Worm (Caenorhabditis elegans) whole organism, L1 larva: ENCODE data around the gene srg-31.

Experiments
- C16A3.4 ChIP-seq: fragments of 150-350 bp; optimal IDR thresholded peaks from 2 replicates; lab custom pipeline; 2014; ENCODE audit warnings: missing biosample characterization, missing genetic modification characterization
- F16B12.6 ChIP-seq: fragments of 150-350 bp; optimal IDR thresholded peaks from 2 replicates; lab custom pipeline; 2014; ENCODE audit warnings: missing biosample characterization, missing genetic modification characterization
- Y116A8C.19 ChIP-seq: sonication (generic microtip); optimal IDR thresholded peaks from 2 replicates; lab custom pipeline; 2016; ENCODE audit warnings: missing compliant biosample characterization, missing genetic modification characterization, borderline replicate concordance
- ama-1 ChIP-seq: fragments of 150-350 bp; optimal IDR thresholded peaks from 2 replicates; lab custom pipeline; 2014
- ceh-8 ChIP-seq: fragments of 200-800 bp; sonication (Bioruptor generic); optimal IDR thresholded peaks from 2 replicates; lab custom pipeline; 2018; ENCODE audit warnings: mild to moderate bottlenecking, missing genetic modification characterization, moderate library complexity, missing compliant biosample characterization
- ceh-82 ChIP-seq, 3 experiments: fragments of 150-350 bp in 1 of 3; sonication (generic microtip) in 2 of 3; optimal IDR thresholded peaks; 2 replicates each; lab custom pipeline; 2014 to 2017; ENCODE audit warnings: missing biosample characterization in 3 of 3, missing genetic modification characterization in 3 of 3
- dpl-1 ChIP-seq, 3 experiments: fragments of 150-350 bp in 2 of 3; sonication (generic microtip) in 1 of 3; optimal IDR thresholded peaks; 2 replicates each; lab custom pipeline; 2014 to 2017; ENCODE audit warnings: missing biosample characterization in 3 of 3, missing genetic modification characterization in 3 of 3, missing genetic modification reagents in 3 of 3
- efl-1 ChIP-seq, 4 experiments: fragments of 150-350 bp; optimal IDR thresholded peaks in 3 of 4; peaks in 1 of 4; 1 replicate in 1 of 4; 2 replicates in 3 of 4; lab custom pipeline; 2014; ENCODE audit warnings: missing biosample characterization in 2 of 4, missing genetic modification characterization in 2 of 4, missing genetic modification reagents in 2 of 4
- efl-3 ChIP-seq: fragments of 200-800 bp; sonication (Bioruptor generic); optimal IDR thresholded peaks from 2 replicates; lab custom pipeline; 2018; ENCODE audit warnings: mild to moderate bottlenecking, missing genetic modification characterization, missing compliant biosample characterization
- egl-13 ChIP-seq: sonication (generic microtip); optimal IDR thresholded peaks from 2 replicates; lab custom pipeline; 2016; ENCODE audit warnings: missing genotype, missing genetic modification reagents, missing genetic modification characterization, missing compliant biosample characterization
- elt-3 ChIP-seq, 6 experiments: fragments of 150-350 bp in 1 of 6; sonication (generic microtip); optimal IDR thresholded peaks; 2 replicates each; lab custom pipeline; 2017 to 2018; ENCODE audit warnings: missing biosample characterization in 6 of 6, missing genetic modification characterization in 6 of 6, inconsistent platforms in 1 of 6
- fkh-10 ChIP-seq: sonication (generic microtip); optimal IDR thresholded peaks from 2 replicates; lab custom pipeline; 2017; ENCODE audit warnings: missing biosample characterization, missing genetic modification reagents, missing genetic modification characterization
- irx-1 ChIP-seq: sonication (generic microtip); optimal IDR thresholded peaks from 2 replicates; lab custom pipeline; 2016; ENCODE audit warnings: missing genetic modification characterization, missing compliant biosample characterization
- lin-15B ChIP-seq: fragments of 150-350 bp; sonication (generic microtip); optimal IDR thresholded peaks from 3 replicates; lab custom pipeline; 2014; ENCODE audit warnings: missing biosample characterization, missing genetic modification characterization
- lin-35 ChIP-seq, 2 experiments: fragments of 150-350 bp; optimal IDR thresholded peaks; 2 replicates each; lab custom pipeline; 2014; ENCODE audit warnings: missing biosample characterization in 2 of 2, missing genetic modification characterization in 2 of 2, missing genetic modification reagents in 2 of 2
- lsy-2 ChIP-seq, 2 experiments: fragments of 150-350 bp; optimal IDR thresholded peaks; 2 replicates each; lab custom pipeline; 2014; ENCODE audit warnings: missing biosample characterization in 2 of 2, missing genetic modification characterization in 2 of 2
- nhr-11 ChIP-seq: fragments of 150-350 bp; optimal IDR thresholded peaks from 2 replicates; lab custom pipeline; 2014; ENCODE audit warnings: missing biosample characterization, missing genetic modification characterization
- nhr-12 ChIP-seq: sonication (generic microtip); optimal IDR thresholded peaks from 2 replicates; lab custom pipeline; 2017; ENCODE audit warnings: missing biosample characterization, missing genetic modification characterization
- nhr-237 ChIP-seq: fragments of 150-350 bp; optimal IDR thresholded peaks from 2 replicates; lab custom pipeline; 2014; ENCODE audit warnings: missing biosample characterization, missing genetic modification characterization
- nhr-47 ChIP-seq: sonication (generic microtip); optimal IDR thresholded peaks from 2 replicates; lab custom pipeline; 2016; ENCODE audit warnings: mild to moderate bottlenecking, missing genetic modification characterization, moderate library complexity, missing compliant biosample characterization
- nhr-71 ChIP-seq: sonication (generic microtip); optimal IDR thresholded peaks from 2 replicates; lab custom pipeline; 2016; ENCODE audit warnings: mild to moderate bottlenecking, missing genetic modification characterization, moderate library complexity, missing compliant biosample characterization
- nhr-77 ChIP-seq: fragments of 150-350 bp; optimal IDR thresholded peaks from 2 replicates; lab custom pipeline; 2014; ENCODE audit warnings: missing biosample characterization, missing genetic modification characterization
- nhr-85 ChIP-seq: sonication (generic microtip); peaks from one replicate; lab custom pipeline; 2016; ENCODE audit warnings: missing genetic modification characterization, inconsistent platforms, missing compliant biosample characterization
- pag-3 ChIP-seq: sonication (generic microtip); optimal IDR thresholded peaks from 2 replicates; lab custom pipeline; 2017; ENCODE audit warnings: missing genetic modification characterization, mild to moderate bottlenecking, missing compliant biosample characterization, antibody characterized with exemption, borderline replicate concordance; ENCODE audit not compliant: insufficient read depth
- pqm-1 ChIP-seq: sonication (generic microtip); optimal IDR thresholded peaks from 3 replicates; lab custom pipeline; 2017; ENCODE audit warnings: missing biosample characterization, missing genetic modification characterization
- snu-23 ChIP-seq: sonication (generic microtip); optimal IDR thresholded peaks from 2 replicates; lab custom pipeline; 2016; ENCODE audit warnings: missing genetic modification characterization, missing compliant biosample characterization
- sox-4 ChIP-seq: sonication (generic microtip); optimal IDR thresholded peaks from 2 replicates; lab custom pipeline; 2016; ENCODE audit warnings: missing genetic modification characterization, missing compliant biosample characterization
- swsn-7 ChIP-seq: sonication (generic microtip); optimal IDR thresholded peaks from 2 replicates; lab custom pipeline; 2016; ENCODE audit warnings: missing genetic modification characterization, missing compliant biosample characterization
- unc-30 ChIP-seq: sonication (generic microtip); optimal IDR thresholded peaks from 2 replicates; lab custom pipeline; 2017; ENCODE audit warnings: missing biosample characterization, missing genetic modification characterization
- unc-62 ChIP-seq: fragments of 150-350 bp; optimal IDR thresholded peaks from 2 replicates; lab custom pipeline; 2014; ENCODE audit warnings: missing biosample characterization, missing genetic modification reagents, missing genetic modification characterization
- unc-86 ChIP-seq: sonication (generic microtip); optimal IDR thresholded peaks from 2 replicates; lab custom pipeline; 2016; ENCODE audit warnings: missing genetic modification characterization, missing compliant biosample characterization
- unc-98 ChIP-seq: fragments of 200-800 bp; sonication (Bioruptor generic); IDR thresholded peaks from 2 replicates; pipeline ENCODE4 v1.3.6; 2022; ENCODE audit warnings: missing genetic modification characterization, missing compliant biosample characterization
- xbp-1 ChIP-seq: sonication (generic microtip); optimal IDR thresholded peaks from 2 replicates; lab custom pipeline; 2016; ENCODE audit warnings: missing genetic modification characterization, missing compliant biosample characterization
- zag-1 ChIP-seq: fragments of 150-350 bp; optimal IDR thresholded peaks from 2 replicates; lab custom pipeline; 2014; ENCODE audit warnings: missing biosample characterization, missing genetic modification characterization

Gene srg-31

DNA sequence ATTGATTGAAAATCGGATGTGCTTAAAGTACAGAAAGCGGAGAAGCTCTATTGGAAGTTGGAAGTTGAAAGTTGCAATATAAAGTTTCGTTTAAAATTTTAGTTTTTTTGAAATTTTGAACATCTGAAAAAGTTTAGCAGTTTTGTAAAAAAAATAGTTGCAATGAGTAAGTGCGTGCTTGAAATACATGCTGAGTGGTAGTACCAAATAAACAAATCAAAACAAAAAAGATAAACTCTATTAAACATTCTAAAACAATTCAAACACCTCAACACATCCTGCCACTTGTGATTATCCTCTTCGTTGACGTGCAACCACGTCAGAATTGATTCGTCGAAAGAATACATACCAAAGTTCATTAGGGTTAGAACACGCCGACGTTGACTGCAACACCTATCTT, 34.4 kb downstream of the srg-31 start (continued):
- no peak for TF ChIP-seq unc-62 (GFP tag; lab: Kevin White, UChicago)

DNA sequence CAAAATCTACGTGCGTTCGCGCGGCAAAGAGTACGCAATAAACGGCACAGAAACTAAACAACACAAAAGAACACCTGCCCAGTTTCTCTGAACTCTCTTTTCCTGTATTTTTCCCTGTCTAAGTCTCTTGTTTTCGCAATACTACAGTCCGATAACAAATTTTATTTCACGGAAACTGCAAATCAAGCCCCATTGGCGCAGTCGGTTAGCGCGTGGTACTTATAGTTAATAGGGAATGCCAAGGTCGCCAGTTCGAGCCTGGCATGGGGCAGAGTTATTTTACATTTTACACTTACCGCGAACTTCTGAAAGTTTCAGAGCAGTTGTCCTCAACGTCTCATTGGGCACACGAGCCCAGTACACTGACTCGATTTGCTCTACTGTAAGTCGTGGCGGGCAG, 36.4 kb downstream of the srg-31 start:
- TF ChIP-seq Y116A8C.19 (tag; lab: Kevin White, UChicago) (no peak), dpl-1 (GFP tag; optimal IDR thresholded peaks at IDR 0.05; lab: Kevin White, UChicago) (no peak), efl-1 (optimal IDR thresholded peaks at IDR 0.05; lab: Kevin White, UChicago) (no peak), efl-1 (GFP tag; optimal IDR thresholded peaks at IDR 0.05 in 1 of 2; lab: Kevin White, UChicago) (no peak), lin-15B (tag; lab: Kevin White, UChicago) (no peak), ceh-8 (GFP tag; lab: Kevin White, UChicago) (no peak)

DNA sequence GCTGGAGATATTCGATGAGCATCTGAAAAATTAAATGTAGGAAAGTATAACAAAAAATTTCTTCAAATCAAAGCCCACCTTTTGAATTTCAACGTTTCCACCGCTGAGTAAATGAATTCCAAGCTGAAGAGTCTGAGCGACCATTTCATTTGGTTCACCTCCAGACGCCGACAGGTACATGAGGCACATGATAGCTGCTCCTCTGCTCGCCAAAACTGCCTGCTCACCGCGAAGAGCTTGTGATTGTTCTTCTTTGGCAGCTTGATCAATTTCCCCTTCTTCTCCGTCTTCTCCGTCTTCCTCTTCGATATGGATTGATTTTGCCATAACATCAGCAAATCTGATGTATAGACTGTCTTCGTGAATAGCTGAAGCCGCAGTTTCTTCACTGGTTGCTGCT, 47.3 kb downstream of the srg-31 start:
- TF ChIP-seq xbp-1, result no peak
- TF ChIP-seq lin-15B (tag; lab: Kevin White, UChicago), result no peak
- TF ChIP-seq nhr-71 (tag; lab: Kevin White, UChicago), result no peak
- TF ChIP-seq ceh-82 (tag; optimal IDR thresholded peaks at IDR 0.05; lab: Kevin White, UChicago), result no peak
- no peak for TF ChIP-seq egl-13
- no peak for TF ChIP-seq zag-1
- TF ChIP-seq nhr-11 (tag; lab: Kevin White, UChicago), result no peak
- TF ChIP-seq pag-3 (tag; lab: Kevin White, UChicago), result no peak
- TF ChIP-seq F16B12.6 (tag; lab: Kevin White, UChicago), result no peak
- TF ChIP-seq fkh-10 (GFP tag; lab: Kevin White, UChicago), result no peak
- no peak for TF ChIP-seq lsy-2 (tag; optimal IDR thresholded peaks at IDR 0.05; lab: Kevin White, UChicago)
- no peak for TF ChIP-seq irx-1 (tag; lab: Kevin White, UChicago)
- TF ChIP-seq unc-98 (GFP tag; lab: Robert Waterston, UW), result no peak
- no peak for TF ChIP-seq nhr-47 (tag; lab: Kevin White, UChicago)
- TF ChIP-seq elt-3 (tag; optimal IDR thresholded peaks at IDR 0.05; lab: Kevin White, UChicago), result no peak
- TF ChIP-seq unc-86, result no peak
- no peak for TF ChIP-seq sox-4 (tag; lab: Kevin White, UChicago)
- TF ChIP-seq, all 84 proteins: peak for 0

DNA sequence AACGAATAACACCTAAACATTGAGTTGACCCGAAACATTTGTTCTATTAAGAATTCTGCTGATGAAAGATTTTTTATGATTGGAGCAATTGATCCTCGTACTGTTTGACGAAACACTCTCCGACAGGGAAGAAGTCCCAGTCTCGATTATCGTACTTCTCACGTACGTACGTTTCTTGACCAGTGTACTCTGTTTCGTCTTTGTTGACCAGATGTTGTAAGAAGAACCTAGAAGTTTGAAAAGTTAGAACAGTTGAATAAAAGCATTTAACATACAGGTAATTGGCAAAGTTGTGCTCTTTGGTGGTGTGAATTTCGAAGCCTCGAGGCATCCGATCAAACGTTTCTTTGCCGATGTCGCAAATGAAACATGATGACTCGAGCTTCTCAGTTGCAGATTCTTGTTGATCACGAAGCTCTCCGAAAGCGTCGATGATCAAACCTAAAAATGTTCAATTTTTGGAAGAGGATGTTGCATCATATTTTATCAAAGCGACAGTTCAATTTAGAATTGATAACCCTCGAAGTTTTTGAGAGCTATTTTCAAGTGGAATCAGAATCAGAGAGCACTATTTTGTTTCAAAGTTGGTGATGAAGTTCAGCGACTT, 51.7 kb downstream of the srg-31 start:
- TF ChIP-seq pqm-1 (tag; lab: Kevin White, UChicago) (no peak), nhr-237 (tag; lab: Kevin White, UChicago) (no peak), snu-23 (GFP tag; lab: Kevin White, UChicago) (no peak), elt-3 (tag; optimal IDR thresholded peaks at IDR 0.05; lab: Kevin White, UChicago) (no peak), ama-1 (lab: Kevin White, UChicago) (no peak), ceh-8 (GFP tag; lab: Kevin White, UChicago) (no peak), nhr-85 (tag; lab: Kevin White, UChicago) (no peak), unc-30 (tag; lab: Kevin White, UChicago) (no peak), efl-3 (no peak), lin-35 (GFP tag; optimal IDR thresholded peaks at IDR 0.05; lab: Kevin White, UChicago) (no peak), nhr-77 (tag; lab: Kevin White, UChicago) (no peak), nhr-12 (no peak), ceh-82 (tag; optimal IDR thresholded peaks at IDR 0.05; lab: Kevin White, UChicago) (no peak), swsn-7 (tag; lab: Kevin White, UChicago) (no peak), C16A3.4 (tag; lab: Kevin White, UChicago) (no peak), unc-62 (GFP tag; lab: Kevin White, UChicago) (no peak)
